Fruit fly (Drosophila melanogaster): ENCODE measurements around the gene chp.

chp gene

dm6 chr3R:31220456-31221336 is 10.2 kb upstream of the chp start, which contains the start of gene CG12054 (continued):
- TF ChIP-seq sisA (GFP tag; IDR thresholded peaks at IDR 0.05) (no peak), tgo (GFP tag; IDR thresholded peaks at IDR 0.05) (no peak), CG17912 (GFP tag; optimal IDR thresholded peaks at IDR 0.05) (no peak), CG11085 (GFP tag; IDR thresholded peaks at IDR 0.05) (no peak), Scr (GFP tag; IDR thresholded peaks at IDR 0.05; ENCODE audit: partially characterized antibody) (no peak), CG10654 (GFP tag; optimal IDR thresholded peaks at IDR 0.05) (no peak), ttk (GFP tag; IDR thresholded peaks at IDR 0.05) (no peak), slou (GFP tag; optimal IDR thresholded peaks at IDR 0.05) (no peak), Poxn (GFP tag; IDR thresholded peaks at IDR 0.05) (no peak), Max (GFP tag; optimal IDR thresholded peaks at IDR 0.05) (no peak), Stat92E (GFP tag; optimal IDR thresholded peaks at IDR 0.05) (no peak), CG17612 (GFP tag; IDR thresholded peaks at IDR 0.05) (no peak), H15 (GFP tag; IDR thresholded peaks at IDR 0.05) (no peak), row (GFP tag; IDR thresholded peaks at IDR 0.05) (no peak), ase (GFP tag; IDR thresholded peaks at IDR 0.05) (no peak), Xrp1 (GFP tag; IDR thresholded peaks at IDR 0.05) (no peak), Vsx1 (GFP tag; optimal IDR thresholded peaks at IDR 0.05) (no peak), sna (GFP tag; IDR thresholded peaks at IDR 0.05; ENCODE audit: partially characterized antibody) (no peak), jing (GFP tag; optimal IDR thresholded peaks at IDR 0.05) (no peak), CG12236 (GFP tag; optimal IDR thresholded peaks at IDR 0.05) (no peak), odd (GFP tag; optimal IDR thresholded peaks at IDR 0.05) (no peak), ab (GFP tag; optimal IDR thresholded peaks at IDR 0.05) (no peak), MESR4 (GFP tag; optimal IDR thresholded peaks at IDR 0.05) (peak; percentile 100), pho (GFP tag; optimal IDR thresholded peaks at IDR 0.05) (no peak), CG14014 (GFP tag; IDR thresholded peaks at IDR 0.05) (no peak), Dad (GFP tag; optimal IDR thresholded peaks at IDR 0.05) (no peak), TFAM (GFP tag; optimal IDR thresholded peaks at IDR 0.05) (no peak), chn (GFP tag; optimal IDR thresholded peaks at IDR 0.05) (no peak), tup (GFP tag; optimal IDR thresholded peaks at IDR 0.05) (no peak), CG18764 (GFP tag; optimal IDR thresholded peaks at IDR 0.05) (no peak), CG8765 (GFP tag; IDR thresholded peaks at IDR 0.05) (no peak), HmgD (GFP tag; optimal IDR thresholded peaks at IDR 0.05) (no peak), gfzf (GFP tag; optimal IDR thresholded peaks at IDR 0.05) (peak; percentile 91), psq (GFP tag; optimal IDR thresholded peaks at IDR 0.05) (no peak), pzg (GFP tag; optimal IDR thresholded peaks at IDR 0.05) (peak; percentile 91), HHEX (GFP tag; optimal IDR thresholded peaks at IDR 0.05) (no peak), CG8089 (GFP tag; optimal IDR thresholded peaks at IDR 0.05) (no peak), CG10979 (tag; optimal IDR thresholded peaks at IDR 0.05) (no peak), CG11247 (GFP tag; IDR thresholded peaks at IDR 0.05) (no peak), CG6272 (GFP tag; IDR thresholded peaks at IDR 0.05) (no peak), ap (GFP tag; IDR thresholded peaks at IDR 0.05) (no peak), CG9215 (GFP tag; IDR thresholded peaks at IDR 0.05) (no peak), insv (GFP tag; optimal IDR thresholded peaks at IDR 0.05) (no peak), ro (GFP tag; IDR thresholded peaks at IDR 0.05) (no peak), crc (GFP tag; optimal IDR thresholded peaks at IDR 0.05) (no peak), Deaf1 (tag; optimal IDR thresholded peaks at IDR 0.05) (peak; percentile 0), CG4360 (GFP tag; IDR thresholded peaks at IDR 0.05) (no peak), btn (GFP tag; optimal IDR thresholded peaks at IDR 0.05) (no peak), CHES-1-like (GFP tag; optimal IDR thresholded peaks at IDR 0.05) (no peak), CG9817 (tag; optimal IDR thresholded peaks at IDR 0.05) (no peak), zfh1 (GFP tag; IDR thresholded peaks at IDR 0.05) (no peak)

Measured in whole organism, embryonic.